Fruit fly (Drosophila melanogaster) whole organism, wandering third instar larva: ENCODE data around the gene CG3437.

Source experiments
- CG32264 ChIP-seq: fragments of 200-800 bp; sonication (Bioruptor generic); optimal IDR thresholded peaks from 2 replicates; lab custom pipeline; 2016; ENCODE audit warnings: missing biosample characterization, missing genetic modification characterization
- CG9705 ChIP-seq: fragments of 200-800 bp; sonication (Bioruptor generic); optimal IDR thresholded peaks from 2 replicates; lab custom pipeline; 2018; ENCODE audit warnings: missing biosample characterization, mild to moderate bottlenecking, missing genetic modification characterization
- CrebA ChIP-seq: fragments of 200-800 bp; sonication (Bioruptor generic); optimal IDR thresholded peaks from 2 replicates; lab custom pipeline; 2016; ENCODE audit warnings: missing biosample characterization, mild to moderate bottlenecking, missing genetic modification characterization, borderline replicate concordance
- Dfd ChIP-seq: fragments of >200 bp; optimal IDR thresholded peaks from 2 replicates; lab custom pipeline; 2017; ENCODE audit warnings: missing biosample characterization, missing genetic modification characterization
- Dif ChIP-seq: fragments of 200-275, 200-300 bp; sonication (Bioruptor generic); optimal IDR thresholded peaks from 2 replicates; lab custom pipeline; 2018; ENCODE audit warnings: missing biosample characterization, missing genetic modification characterization; ENCODE audit not compliant: partially characterized antibody
- GATAd ChIP-seq: sonication (Bioruptor generic); optimal IDR thresholded peaks from 2 replicates; lab custom pipeline; 2016; ENCODE audit warnings: missing biosample characterization, missing genetic modification characterization
- HLH106 ChIP-seq: fragments of 200-800 bp; optimal IDR thresholded peaks from 3 replicates; lab custom pipeline; 2019; ENCODE audit warnings: missing biosample characterization, mild to moderate bottlenecking, missing genetic modification characterization, moderate library complexity
- Hnf4 ChIP-seq: fragments of 200-800 bp; sonication (Bioruptor generic); optimal IDR thresholded peaks from 2 replicates; lab custom pipeline; 2016; ENCODE audit warnings: missing biosample characterization, mild to moderate bottlenecking, missing genetic modification characterization
- Hr83 ChIP-seq: fragments of 200-300 bp; sonication (Bioruptor generic); optimal IDR thresholded peaks from 2 replicates; lab custom pipeline; 2016; ENCODE audit warnings: missing biosample characterization, mild to moderate bottlenecking, missing genetic modification characterization, moderate library complexity; ENCODE audit not compliant: poor library complexity, severe bottlenecking
- Jra ChIP-seq: sonication (Bioruptor generic); optimal IDR thresholded peaks from 2 replicates; lab custom pipeline; 2016; ENCODE audit warnings: missing biosample characterization, missing genetic modification characterization
- Mio ChIP-seq: sonication (Bioruptor generic); optimal IDR thresholded peaks from 2 replicates; lab custom pipeline; 2016; ENCODE audit warnings: missing biosample characterization, missing genetic modification characterization
- N ChIP-seq: fragments of >200 bp; optimal IDR thresholded peaks from 2 replicates; lab custom pipeline; 2018; ENCODE audit warnings: missing biosample characterization, missing external identifiers, missing genetic modification characterization
- OdsH ChIP-seq: fragments of 200-800 bp; sonication (Bioruptor generic); optimal IDR thresholded peaks from 2 replicates; lab custom pipeline; 2016; ENCODE audit warnings: missing biosample characterization, mild to moderate bottlenecking, missing genetic modification characterization
- Rel ChIP-seq, 2 experiments: fragments of 200-800 bp; sonication (Bioruptor generic) in 1 of 2; optimal IDR thresholded peaks; 2 replicates in 1 of 2; 3 replicates in 1 of 2; lab custom pipeline; 2016 to 2019; ENCODE audit warnings: mild to moderate bottlenecking in 2 of 2, missing biosample characterization in 2 of 2, missing genetic modification characterization in 2 of 2, moderate library complexity in 1 of 2
- Sp1 ChIP-seq: fragments of 200-800 bp; sonication (Bioruptor generic); optimal IDR thresholded peaks from 3 replicates; lab custom pipeline; 2019; ENCODE audit warnings: missing biosample characterization, mild to moderate bottlenecking, missing genetic modification characterization, moderate library complexity
- Vsx2 ChIP-seq: fragments of 200-300, 225-300 bp; sonication (Bioruptor generic); optimal IDR thresholded peaks from 2 replicates; lab custom pipeline; 2018; ENCODE audit warnings: missing biosample characterization, missing genetic modification characterization; ENCODE audit not compliant: partially characterized antibody
- br ChIP-seq: fragments of 200-800 bp; sonication (Bioruptor generic); optimal IDR thresholded peaks from 2 replicates; lab custom pipeline; 2016; ENCODE audit warnings: missing biosample characterization, missing genetic modification characterization
- brk ChIP-seq: fragments of 200-800 bp; sonication (Bioruptor generic); optimal IDR thresholded peaks from 2 replicates; lab custom pipeline; 2016; ENCODE audit warnings: missing biosample characterization, mild to moderate bottlenecking, missing genetic modification characterization
- dl ChIP-seq, 2 experiments: fragments of 175-275, 200-275 bp in 1 of 2; fragments of 200-275 bp in 1 of 2; sonication (Bioruptor generic); optimal IDR thresholded peaks; lab custom pipeline; 2018; ENCODE audit warnings: mild to moderate bottlenecking in 2 of 2, missing biosample characterization in 2 of 2, missing genetic modification characterization in 2 of 2, moderate library complexity in 2 of 2; ENCODE audit not compliant: partially characterized antibody in 2 of 2, insufficient read depth in 1 of 2
- dmrt93B ChIP-seq: fragments of 200-800 bp; sonication (Bioruptor generic); optimal IDR thresholded peaks from 2 replicates; lab custom pipeline; 2018; ENCODE audit warnings: missing biosample characterization, mild to moderate bottlenecking, missing genetic modification characterization
- dsf ChIP-seq: sonication (Bioruptor generic); optimal IDR thresholded peaks from 2 replicates; lab custom pipeline; 2016; ENCODE audit warnings: missing biosample characterization, missing genetic modification characterization, borderline replicate concordance
- ey ChIP-seq: fragments of 200-800 bp; sonication (Bioruptor generic); optimal IDR thresholded peaks from 2 replicates; lab custom pipeline; 2016; ENCODE audit warnings: missing biosample characterization, missing genetic modification characterization
- foxo ChIP-seq, 2 experiments: fragments of 200-800 bp; sonication (Bioruptor generic); optimal IDR thresholded peaks; 2 replicates in 1 of 2; 3 replicates in 1 of 2; lab custom pipeline; 2016 to 2017; ENCODE audit warnings: missing biosample characterization in 2 of 2, missing genetic modification characterization in 2 of 2
- fru ChIP-seq: fragments of 200-800 bp; sonication (Bioruptor generic); optimal IDR thresholded peaks from 3 replicates; lab custom pipeline; 2016; ENCODE audit warnings: missing biosample characterization, mild to moderate bottlenecking, missing genetic modification characterization
- h ChIP-seq: fragments of 200-800 bp; sonication (Bioruptor generic); optimal IDR thresholded peaks from 3 replicates; lab custom pipeline; 2016; ENCODE audit warnings: missing biosample characterization, mild to moderate bottlenecking, missing genetic modification characterization
- pan ChIP-seq: fragments of >200 bp; optimal IDR thresholded peaks from 2 replicates; lab custom pipeline; 2017
- psq ChIP-seq: fragments of 200-800 bp; sonication (Bioruptor generic); optimal IDR thresholded peaks from 3 replicates; lab custom pipeline; 2017; ENCODE audit warnings: missing biosample characterization, mild to moderate bottlenecking, missing genetic modification characterization, moderate library complexity
- rgr ChIP-seq: fragments of 200-800 bp; sonication (Bioruptor generic); optimal IDR thresholded peaks from 3 replicates; lab custom pipeline; 2016; ENCODE audit warnings: missing biosample characterization, mild to moderate bottlenecking, missing genetic modification characterization
- sage ChIP-seq: fragments of 200-800 bp; sonication (Bioruptor generic); optimal IDR thresholded peaks from 2 replicates; lab custom pipeline; 2016; ENCODE audit warnings: missing biosample characterization, mild to moderate bottlenecking, missing genetic modification characterization
- sv ChIP-seq: fragments of 200-800 bp; sonication (Bioruptor generic); optimal IDR thresholded peaks from 3 replicates; lab custom pipeline; 2016; ENCODE audit warnings: missing biosample characterization, missing genetic modification characterization
- tai ChIP-seq: sonication (Bioruptor generic); optimal IDR thresholded peaks from 2 replicates; lab custom pipeline; 2016; ENCODE audit warnings: missing biosample characterization, missing genetic modification characterization
- woc ChIP-seq: sonication (Bioruptor generic); optimal IDR thresholded peaks from 2 replicates; lab custom pipeline; 2016; ENCODE audit warnings: missing biosample characterization, mild to moderate bottlenecking, missing genetic modification characterization

CG3437 gene

dm6 chr3L:9465652-9466244 is 8.3 kb upstream of the CG3437 start:
- TF ChIP-seq OdsH (GFP tag; lab: Kevin White, UChicago) (no peak), CG32264 (no peak)

DNA sequence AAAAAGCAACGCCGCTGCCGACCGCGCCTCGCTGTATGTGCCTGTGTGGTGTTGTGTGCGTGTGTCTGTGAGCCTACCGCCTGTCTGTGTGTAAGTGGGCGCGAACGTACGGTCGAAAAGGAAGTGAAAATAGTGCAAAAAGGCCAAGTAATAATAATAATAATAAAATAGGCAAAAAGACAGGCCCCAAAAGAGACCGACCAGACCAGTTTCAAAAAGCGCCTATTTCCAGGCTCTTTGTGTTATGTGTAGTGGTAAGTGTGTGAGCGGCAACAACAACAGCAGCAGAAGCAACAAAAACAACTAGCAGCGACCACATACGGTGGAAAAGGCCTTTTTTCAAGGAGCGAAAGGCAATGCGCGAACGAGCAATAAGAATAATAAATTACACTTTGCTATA is 5.3 kb upstream of the CG3437 start:
- no peak for TF ChIP-seq Jra (GFP tag; lab: Kevin White, UChicago)
- TF ChIP-seq, all 38 proteins: peak for 0

DNA sequence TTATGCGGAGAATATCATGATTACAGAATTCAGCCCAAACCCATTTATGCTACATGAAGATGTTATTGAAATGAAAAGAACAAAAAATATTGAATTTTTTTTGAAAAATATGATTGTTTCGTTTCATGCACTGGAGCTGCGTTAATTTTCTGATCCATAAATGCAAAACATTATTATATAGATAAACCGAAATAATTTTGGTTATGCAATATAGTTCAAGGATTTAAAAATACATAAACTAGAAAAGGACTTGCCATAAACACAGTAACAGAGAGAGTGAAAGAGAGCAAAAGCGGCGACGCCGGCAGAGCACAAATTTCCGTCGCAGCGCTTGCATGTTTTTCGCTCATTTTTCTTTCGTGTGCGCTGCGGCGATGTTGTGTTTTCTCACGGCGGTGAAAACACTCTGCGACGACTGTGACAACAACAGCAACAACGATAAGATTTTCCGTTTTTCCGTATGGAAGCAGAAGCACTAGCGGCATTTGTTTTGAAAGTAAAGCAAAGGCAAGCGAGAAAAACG is 4.8 kb upstream of the CG3437 start:
- TF ChIP-seq tai (GFP tag; lab: Kevin White, UChicago) (peak; percentile 61), CG9705 (GFP tag; lab: Kevin White, UChicago) (peak; percentile 81), Sp1 (GFP tag; lab: Kevin White, UChicago) (peak; percentile 94), br (GFP tag; lab: Kevin White, UChicago) (peak; percentile 83), Vsx2 (GFP tag; lab: Kevin White, UChicago) (no peak), dsf (GFP tag; lab: Kevin White, UChicago) (peak; percentile 26), psq (peak; percentile 61), OdsH (GFP tag; lab: Kevin White, UChicago) (peak; percentile 78), GATAd (GFP tag; lab: Kevin White, UChicago) (no peak), Hnf4 (peak; percentile 62), foxo (GFP tag; optimal IDR thresholded peaks at IDR 0.05; lab: Kevin White, UChicago) (peak; percentile 0 to 86), brk (peak; percentile 84), Hr83 (no peak), rgr (peak; percentile 73), Rel (GFP tag; optimal IDR thresholded peaks at IDR 0.05; lab: Kevin White, UChicago) (no peak), Rel (tag; optimal IDR thresholded peaks at IDR 0.05; lab: Kevin White, UChicago) (peak; percentile 61), HLH106 (tag; lab: Kevin White, UChicago) (peak; percentile 88), Dfd (GFP tag; lab: Kevin White, UChicago) (no peak), dl (GFP tag; optimal IDR thresholded peaks at IDR 0.05; lab: Kevin White, UChicago; ENCODE audit: insufficient read depth in 1 of 2, partially characterized antibody in 2 of 2) (no peak), ey (peak; percentile 76), CG32264 (peak; percentile 50), fru (GFP tag; lab: Kevin White, UChicago) (peak; percentile 89), Jra (GFP tag; lab: Kevin White, UChicago) (peak; percentile 24), dmrt93B (GFP tag; lab: Kevin White, UChicago) (peak; percentile 79), Mio (GFP tag; lab: Kevin White, UChicago) (no peak), woc (GFP tag; lab: Kevin White, UChicago) (peak; percentile 89), N (no peak), sv (GFP tag; lab: Kevin White, UChicago) (peak; percentile 70), sage (peak; percentile 82), h (peak; percentile 89), pan (lab: Kevin White, UChicago) (no peak)

dm6 chr3L:9461670-9462246 is 4.3 kb upstream of the CG3437 start:
- TF ChIP-seq Dif (GFP tag; lab: Kevin White, UChicago) (peak; percentile 32), CrebA (GFP tag; lab: Kevin White, UChicago) (no peak)
